Fruit fly (Drosophila melanogaster) S2 (cell line): ENCODE results near the gene Nhe3.

Source experiments
- CG8478 ChIP-seq: fragments of >200 bp; optimal IDR thresholded peaks from 2 replicates; lab custom pipeline; 2018
- CTCF ChIP-seq, 2 experiments: fragments of >200 bp; optimal IDR thresholded peaks; 2 replicates each; lab custom pipeline; 2018

DNA sequence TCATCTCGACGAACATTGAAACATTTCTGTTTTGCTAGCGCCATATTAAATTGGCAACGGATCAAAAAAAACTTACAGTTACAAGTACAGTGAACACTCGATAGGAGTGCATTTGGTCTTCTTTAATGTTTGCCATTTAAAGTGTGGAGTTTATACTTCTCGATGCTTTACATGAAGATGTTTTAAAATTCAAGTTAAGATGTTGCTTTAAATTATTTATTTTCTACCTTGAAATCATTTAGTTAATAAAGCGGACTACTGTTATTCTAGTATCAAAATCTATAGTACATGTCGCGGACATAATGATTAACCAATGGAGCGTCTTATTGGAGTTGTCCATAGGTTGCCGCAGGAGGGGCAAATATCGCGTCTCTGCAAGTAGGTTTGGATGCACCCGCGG is 7.6 kb downstream of the Nhe3 start, which contains the start of gene cort:
- TF ChIP-seq CG8478 (lab: Kevin White, UChicago) (no peak), CTCF (optimal IDR thresholded peaks at IDR 0.05; lab: Kevin White, UChicago) (no peak)
